Worm (Caenorhabditis elegans) whole organism, L2 larva: ENCODE results near the gene rpia-1.

Experiments used
- C34F6.9 ChIP-seq: fragments of 150-350 bp; optimal IDR thresholded peaks from 2 replicates; lab custom pipeline; 2014; ENCODE audit warnings: missing biosample characterization, missing genetic modification characterization
- F13H6.1 ChIP-seq: sonication (generic microtip); optimal IDR thresholded peaks from 2 replicates; lab custom pipeline; 2016; ENCODE audit warnings: missing genetic modification characterization, missing compliant biosample characterization
- R02D3.7 ChIP-seq: fragments of 150-350 bp; optimal IDR thresholded peaks from 2 replicates; lab custom pipeline; 2014; ENCODE audit warnings: missing biosample characterization, missing genetic modification characterization
- Y55F3AM.14 ChIP-seq: fragments of 200-800 bp; sonication (Bioruptor generic); optimal IDR thresholded peaks from 2 replicates; lab custom pipeline; 2018; ENCODE audit warnings: mild to moderate bottlenecking, missing genetic modification characterization, missing compliant biosample characterization
- ZK546.5 ChIP-seq: sonication (generic microtip); optimal IDR thresholded peaks from 2 replicates; lab custom pipeline; 2017; ENCODE audit warnings: missing biosample characterization, missing genetic modification characterization
- alr-1 ChIP-seq: fragments of 150-350 bp; optimal IDR thresholded peaks from 2 replicates; lab custom pipeline; 2014; ENCODE audit warnings: missing biosample characterization, missing genetic modification characterization
- aly-2 ChIP-seq: fragments of 150-350 bp; optimal IDR thresholded peaks from 2 replicates; lab custom pipeline; 2014; ENCODE audit warnings: missing biosample characterization, missing genetic modification characterization
- ama-1 ChIP-seq: fragments of 150-350 bp; optimal IDR thresholded peaks from 2 replicates; lab custom pipeline; 2018; ENCODE audit warnings: inconsistent platforms
- blmp-1 ChIP-seq: sonication (generic microtip); optimal IDR thresholded peaks from 2 replicates; lab custom pipeline; 2017; ENCODE audit warnings: missing genetic modification characterization, mild to moderate bottlenecking, missing compliant biosample characterization, antibody characterized with exemption, moderate library complexity; ENCODE audit not compliant: insufficient read depth
- ceh-16 ChIP-seq: fragments of 150-350 bp; optimal IDR thresholded peaks from 2 replicates; lab custom pipeline; 2014; ENCODE audit warnings: missing biosample characterization, missing genetic modification characterization
- ceh-82 ChIP-seq: fragments of 150-350 bp; optimal IDR thresholded peaks from 2 replicates; lab custom pipeline; 2014; ENCODE audit warnings: missing biosample characterization, missing genetic modification characterization
- crh-2 ChIP-seq: sonication (generic microtip); optimal IDR thresholded peaks from 2 replicates; lab custom pipeline; 2017; ENCODE audit warnings: missing biosample characterization, missing genetic modification characterization
- dmd-4 ChIP-seq: sonication (generic microtip); optimal IDR thresholded peaks from 2 replicates; lab custom pipeline; 2017; ENCODE audit warnings: missing biosample characterization, missing genetic modification characterization
- egl-27 ChIP-seq: sonication (generic microtip); optimal IDR thresholded peaks from 3 replicates; lab custom pipeline; 2017; ENCODE audit warnings: missing biosample characterization, missing genetic modification reagents, missing genetic modification characterization
- elt-1 ChIP-seq: fragments of 150-350 bp; optimal IDR thresholded peaks from 2 replicates; lab custom pipeline; 2014; ENCODE audit warnings: missing biosample characterization, missing genetic modification characterization
- elt-3 ChIP-seq: sonication (generic microtip); optimal IDR thresholded peaks from 2 replicates; lab custom pipeline; 2017; ENCODE audit warnings: missing biosample characterization, missing genetic modification characterization
- fos-1 ChIP-seq: fragments of 150-350 bp; optimal IDR thresholded peaks from 2 replicates; lab custom pipeline; 2014; ENCODE audit warnings: missing biosample characterization, missing genetic modification characterization
- gmeb-1 ChIP-seq: fragments of 150-350 bp; optimal IDR thresholded peaks from 2 replicates; lab custom pipeline; 2014; ENCODE audit warnings: missing biosample characterization, missing genetic modification characterization
- lin-11 ChIP-seq: fragments of 150-350 bp; sonication (generic microtip); optimal IDR thresholded peaks from 2 replicates; lab custom pipeline; 2014; ENCODE audit warnings: missing biosample characterization, missing genetic modification characterization, inconsistent platforms, mixed read lengths
- lin-13 ChIP-seq: fragments of 150-350 bp; optimal IDR thresholded peaks from 2 replicates; lab custom pipeline; 2014; ENCODE audit warnings: missing biosample characterization, missing genetic modification reagents, missing genetic modification characterization
- lin-39 ChIP-seq: fragments of 150-350 bp; optimal IDR thresholded peaks from 2 replicates; lab custom pipeline; 2014; ENCODE audit warnings: missing biosample characterization, missing genetic modification reagents, missing genetic modification characterization
- lsy-2 ChIP-seq, 2 experiments: fragments of 150-350 bp in 1 of 2; sonication (generic microtip) in 1 of 2; optimal IDR thresholded peaks; 2 replicates each; lab custom pipeline; 2014 to 2017; ENCODE audit warnings: missing biosample characterization in 2 of 2, missing genetic modification characterization in 2 of 2
- mab-5 ChIP-seq: fragments of 150-350 bp; optimal IDR thresholded peaks from 2 replicates; lab custom pipeline; 2014; ENCODE audit warnings: missing biosample characterization, missing genetic modification characterization
- mbf-1 ChIP-seq: sonication (generic microtip); optimal IDR thresholded peaks from 2 replicates; lab custom pipeline; 2017; ENCODE audit warnings: missing biosample characterization, missing genetic modification characterization
- mdl-1 ChIP-seq, 2 experiments: fragments of 150-350 bp in 1 of 2; sonication (generic microtip) in 1 of 2; optimal IDR thresholded peaks; 2 replicates each; lab custom pipeline; 2017; ENCODE audit warnings: missing biosample characterization in 2 of 2, missing genetic modification characterization in 2 of 2
- nhr-10 ChIP-seq: sonication (generic microtip); optimal IDR thresholded peaks from 2 replicates; lab custom pipeline; 2017; ENCODE audit warnings: missing biosample characterization, missing genetic modification characterization
- nhr-11 ChIP-seq: fragments of 150-350 bp; optimal IDR thresholded peaks from 2 replicates; lab custom pipeline; 2014; ENCODE audit warnings: missing biosample characterization, missing genetic modification characterization
- nhr-12 ChIP-seq: fragments of 150-350 bp; optimal IDR thresholded peaks from 2 replicates; lab custom pipeline; 2014; ENCODE audit warnings: missing biosample characterization, missing genetic modification characterization
- nhr-129 ChIP-seq: fragments of 150-350 bp; optimal IDR thresholded peaks from 2 replicates; lab custom pipeline; 2014; ENCODE audit warnings: missing biosample characterization, missing genetic modification characterization
- nhr-21 ChIP-seq: fragments of 150-350 bp; optimal IDR thresholded peaks from 2 replicates; lab custom pipeline; 2014; ENCODE audit warnings: missing biosample characterization, missing genetic modification characterization
- nhr-23 ChIP-seq: fragments of 150-350 bp; optimal IDR thresholded peaks from 2 replicates; lab custom pipeline; 2014; ENCODE audit warnings: missing biosample characterization, missing genetic modification reagents, missing genetic modification characterization
- nhr-237 ChIP-seq: fragments of 150-350 bp; optimal IDR thresholded peaks from 2 replicates; lab custom pipeline; 2014; ENCODE audit warnings: missing biosample characterization, missing genetic modification characterization
- nhr-25 ChIP-seq: fragments of 150-350 bp; sonication (generic microtip); optimal IDR thresholded peaks from 3 replicates; lab custom pipeline; 2014; ENCODE audit warnings: missing biosample characterization, missing genetic modification characterization
- nhr-6 ChIP-seq: fragments of 150-350 bp; optimal IDR thresholded peaks from 2 replicates; lab custom pipeline; 2014; ENCODE audit warnings: missing biosample characterization, missing genetic modification characterization
- nhr-77 ChIP-seq: fragments of 150-350 bp; optimal IDR thresholded peaks from 2 replicates; lab custom pipeline; 2014; ENCODE audit warnings: missing biosample characterization, missing genetic modification characterization
- peb-1 ChIP-seq: fragments of 150-350 bp; optimal IDR thresholded peaks from 2 replicates; lab custom pipeline; 2014; ENCODE audit warnings: missing biosample characterization, missing genetic modification characterization
- sem-4 ChIP-seq: fragments of 150-350 bp; optimal IDR thresholded peaks from 2 replicates; lab custom pipeline; 2014; ENCODE audit warnings: missing biosample characterization, missing genetic modification reagents, missing genetic modification characterization
- skn-1 ChIP-seq: sonication (generic microtip); optimal IDR thresholded peaks from 2 replicates; lab custom pipeline; 2017; ENCODE audit warnings: missing biosample characterization, missing genetic modification characterization
- sma-3 ChIP-seq: sonication (generic microtip); optimal IDR thresholded peaks from 2 replicates; lab custom pipeline; 2016; ENCODE audit warnings: missing genetic modification reagents, missing genetic modification characterization, missing compliant biosample characterization
- sma-9 ChIP-seq, 2 experiments: fragments of 150-350 bp in 1 of 2; sonication (generic microtip) in 1 of 2; optimal IDR thresholded peaks; 2 replicates each; lab custom pipeline; 2014 to 2016; ENCODE audit warnings: missing genetic modification characterization in 2 of 2, mild to moderate bottlenecking in 1 of 2, missing biosample characterization in 1 of 2, missing compliant biosample characterization in 1 of 2, missing genetic modification reagents in 1 of 2, moderate library complexity in 1 of 2
- snpc-4 ChIP-seq: fragments of 150-350 bp; optimal IDR thresholded peaks from 2 replicates; lab custom pipeline; 2014; ENCODE audit warnings: missing biosample characterization, missing genetic modification characterization
- unc-39 ChIP-seq: fragments of 150-350 bp; optimal IDR thresholded peaks from 2 replicates; lab custom pipeline; 2014; ENCODE audit warnings: missing biosample characterization, missing genetic modification characterization
- unc-55 ChIP-seq: fragments of 150-350 bp; sonication (generic microtip); optimal IDR thresholded peaks from 3 replicates; lab custom pipeline; 2014; ENCODE audit warnings: missing biosample characterization, missing genetic modification reagents, missing genetic modification characterization
- unc-62 ChIP-seq: fragments of 150-350 bp; optimal IDR thresholded peaks from 2 replicates; lab custom pipeline; 2014; ENCODE audit warnings: missing biosample characterization, missing genetic modification reagents, missing genetic modification characterization
- zag-1 ChIP-seq: fragments of 150-350 bp; optimal IDR thresholded peaks from 2 replicates; lab custom pipeline; 2014; ENCODE audit warnings: missing biosample characterization, missing genetic modification characterization
- ztf-1 ChIP-seq: fragments of 200-800 bp; sonication (Bioruptor generic); conservative IDR thresholded peaks from 2 replicates; pipeline ENCODE4 v1.3.6; 2022; ENCODE audit warnings: missing genetic modification characterization, missing compliant biosample characterization
- ztf-11 ChIP-seq: sonication (generic microtip); optimal IDR thresholded peaks from 2 replicates; lab custom pipeline; 2017; ENCODE audit warnings: missing biosample characterization, missing genetic modification characterization
- ztf-4 ChIP-seq: fragments of 150-350 bp; optimal IDR thresholded peaks from 2 replicates; lab custom pipeline; 2014; ENCODE audit warnings: missing biosample characterization, missing genetic modification characterization

rpia-1 gene

ce11 chrIII:7154526-7154925, 31.6 kb downstream of the rpia-1 start:
- TF ChIP-seq nhr-23 (tag; lab: Kevin White, UChicago), result no peak
- TF ChIP-seq snpc-4 (tag; lab: Kevin White, UChicago), result no peak
- no peak for TF ChIP-seq C34F6.9 (tag; lab: Kevin White, UChicago)
- no peak for TF ChIP-seq Y55F3AM.14 (GFP tag; lab: Kevin White, UChicago)
- TF ChIP-seq crh-2, result peak; percentile 50
- TF ChIP-seq sma-9 (GFP tag; optimal IDR thresholded peaks at IDR 0.05; lab: Kevin White, UChicago), result peak; percentile 40
- no peak for TF ChIP-seq sma-9 (tag; optimal IDR thresholded peaks at IDR 0.05; lab: Kevin White, UChicago)
- TF ChIP-seq peb-1 (tag; lab: Kevin White, UChicago), result no peak
- peak; percentile 13 for TF ChIP-seq skn-1 (tag; lab: Kevin White, UChicago)
- TF ChIP-seq aly-2 (tag; lab: Kevin White, UChicago), result no peak
- no peak for TF ChIP-seq elt-1
- peak; percentile 28 for TF ChIP-seq unc-55
- no peak for TF ChIP-seq zag-1 (tag; lab: Kevin White, UChicago)
- no peak for TF ChIP-seq ztf-11
- no peak for TF ChIP-seq ceh-82 (tag; lab: Kevin White, UChicago)
- TF ChIP-seq ztf-4 (tag; lab: Kevin White, UChicago), result no peak
- TF ChIP-seq nhr-77 (tag; lab: Kevin White, UChicago), result no peak
- TF ChIP-seq nhr-237, result no peak
- TF ChIP-seq nhr-129 (tag; lab: Kevin White, UChicago), result no peak
- TF ChIP-seq, all 48 proteins: peak for 4

ce11 chrIII:7155631-7156030, 32.7 kb downstream of the rpia-1 start:
- TF ChIP-seq nhr-237 (no peak), C34F6.9 (tag; lab: Kevin White, UChicago) (peak; percentile 97), elt-3 (tag; lab: Kevin White, UChicago) (no peak), ama-1 (peak; percentile 79), nhr-6 (tag; lab: Kevin White, UChicago) (peak; percentile 96), nhr-129 (tag; lab: Kevin White, UChicago) (peak; percentile 94), blmp-1 (tag; lab: Kevin White, UChicago) (peak; percentile 49), sma-9 (GFP tag; optimal IDR thresholded peaks at IDR 0.05; lab: Kevin White, UChicago) (peak; percentile 98), sma-9 (tag; optimal IDR thresholded peaks at IDR 0.05; lab: Kevin White, UChicago) (peak; percentile 38), nhr-77 (tag; lab: Kevin White, UChicago) (no peak), sem-4 (peak; percentile 92), ztf-4 (tag; lab: Kevin White, UChicago) (peak; percentile 92), lin-13 (peak; percentile 90), aly-2 (tag; lab: Kevin White, UChicago) (no peak), lin-11 (tag; lab: Kevin White, UChicago) (peak; percentile 86), ceh-82 (tag; lab: Kevin White, UChicago) (no peak), nhr-21 (tag; lab: Kevin White, UChicago) (peak; percentile 93), sma-3 (GFP tag; lab: Kevin White, UChicago) (peak; percentile 88), nhr-23 (tag; lab: Kevin White, UChicago) (no peak), lsy-2 (tag; optimal IDR thresholded peaks at IDR 0.05; lab: Kevin White, UChicago) (peak; percentile 74 to 95), dmd-4 (tag; lab: Kevin White, UChicago) (no peak), peb-1 (tag; lab: Kevin White, UChicago) (no peak), lin-39 (peak; percentile 35), ztf-1 (GFP tag; lab: Robert Waterston, UW) (no peak), skn-1 (tag; lab: Kevin White, UChicago) (no peak), unc-55 (peak; percentile 89), ZK546.5 (peak; percentile 64), snpc-4 (tag; lab: Kevin White, UChicago) (peak; percentile 76), mdl-1 (tag; optimal IDR thresholded peaks at IDR 0.05; lab: Kevin White, UChicago) (peak; percentile 98 to 99), mab-5 (tag; lab: Kevin White, UChicago) (peak; percentile 84), egl-27 (tag; lab: Kevin White, UChicago) (peak; percentile 100), unc-39 (tag; lab: Kevin White, UChicago) (no peak), nhr-25 (tag; lab: Kevin White, UChicago) (peak; percentile 92), fos-1 (tag; lab: Kevin White, UChicago) (peak; percentile 78), Y55F3AM.14 (GFP tag; lab: Kevin White, UChicago) (peak; percentile 87), unc-62 (peak; percentile 52), R02D3.7 (no peak), gmeb-1 (peak; percentile 77), nhr-10 (tag; lab: Kevin White, UChicago) (peak; percentile 75), F13H6.1 (tag; lab: Kevin White, UChicago) (peak; percentile 96), zag-1 (tag; lab: Kevin White, UChicago) (peak; percentile 93), elt-1 (no peak), nhr-12 (tag; lab: Kevin White, UChicago) (no peak), mbf-1 (no peak), crh-2 (peak; percentile 95), alr-1 (tag; lab: Kevin White, UChicago) (no peak), ceh-16 (tag; lab: Kevin White, UChicago) (peak; percentile 76), nhr-11 (tag; lab: Kevin White, UChicago) (no peak), ztf-11 (peak; percentile 69)
